Fruit fly (Drosophila melanogaster) whole organism, prepupa: ENCODE results near the gene CG42525.
A peak's percentile ranks its signal among the peaks of the same experiment; 100 is the strongest.

ENCODE experiments used
- CG10631 ChIP-seq: fragments of 200-800 bp; sonication (Bioruptor generic); optimal IDR thresholded peaks from 2 replicates; lab custom pipeline; 2016; ENCODE audit warnings: missing biosample characterization, missing genetic modification characterization
- CG11294 ChIP-seq: fragments of 200-800 bp; sonication (Bioruptor generic); IDR thresholded peaks from 2 replicates; pipeline ENCODE4 v1.3.6; 2022; ENCODE audit warnings: missing biosample characterization, missing genetic modification characterization
- CG15336 ChIP-seq: fragments of 200-800 bp; sonication (Bioruptor generic); IDR thresholded peaks from 2 replicates; pipeline ENCODE4 v1.3.6; 2022; ENCODE audit warnings: missing biosample characterization, missing genetic modification characterization
- CG1621 ChIP-seq: fragments of 200-800 bp; sonication (Bioruptor generic); optimal IDR thresholded peaks from 3 replicates; lab custom pipeline; 2018; ENCODE audit warnings: missing biosample characterization, mild to moderate bottlenecking, missing genetic modification characterization
- CG31627 ChIP-seq: fragments of 200-800 bp; sonication (Bioruptor generic); optimal IDR thresholded peaks from 3 replicates; lab custom pipeline; 2016; ENCODE audit warnings: missing biosample characterization, missing genetic modification characterization
- CG34406 ChIP-seq: fragments of 200-800 bp; sonication (Bioruptor generic); optimal IDR thresholded peaks from 3 replicates; lab custom pipeline; 2016; ENCODE audit warnings: missing biosample characterization, missing genetic modification characterization
- CG3919 ChIP-seq: fragments of 200-800 bp; sonication (Bioruptor generic); optimal IDR thresholded peaks from 3 replicates; lab custom pipeline; 2016; ENCODE audit warnings: missing biosample characterization, missing genetic modification characterization
- CG6163 ChIP-seq: fragments of 200-800 bp; sonication (Bioruptor generic); IDR thresholded peaks from 3 replicates; pipeline ENCODE4 v1.3.6; 2022; ENCODE audit warnings: missing biosample characterization, missing genetic modification characterization
- CG6276 ChIP-seq: fragments of 200-800 bp; sonication (Bioruptor generic); optimal IDR thresholded peaks from 2 replicates; lab custom pipeline; 2017; ENCODE audit warnings: missing biosample characterization, mild to moderate bottlenecking, missing genetic modification characterization
- CG6792 ChIP-seq: fragments of 200-800 bp; sonication (Bioruptor generic); optimal IDR thresholded peaks from 3 replicates; lab custom pipeline; 2016; ENCODE audit warnings: missing biosample characterization, missing genetic modification characterization
- CG6808 ChIP-seq: fragments of 200-800 bp; sonication (Bioruptor generic); optimal IDR thresholded peaks from 3 replicates; lab custom pipeline; 2017; ENCODE audit warnings: missing biosample characterization, missing genetic modification characterization, mild to moderate bottlenecking, moderate library complexity, missing genetic modification reagents
- CG6854 ChIP-seq: fragments of 200-800 bp; sonication (Bioruptor generic); optimal IDR thresholded peaks from 2 replicates; lab custom pipeline; 2017; ENCODE audit warnings: missing biosample characterization, mild to moderate bottlenecking, missing genetic modification characterization
- CG7368 ChIP-seq: fragments of 200-800 bp; sonication (Bioruptor generic); optimal IDR thresholded peaks from 3 replicates; lab custom pipeline; 2016; ENCODE audit warnings: missing biosample characterization, missing genetic modification characterization
- CG8632 ChIP-seq: fragments of 200-800 bp; sonication (Bioruptor generic); optimal IDR thresholded peaks from 3 replicates; lab custom pipeline; 2016; ENCODE audit warnings: missing biosample characterization, missing genetic modification characterization
- Eip75B ChIP-seq: fragments of 200-800 bp; sonication (Bioruptor generic); optimal IDR thresholded peaks from 3 replicates; lab custom pipeline; 2016; ENCODE audit warnings: missing biosample characterization, missing genetic modification characterization
- Eip78C ChIP-seq: fragments of 200-800 bp; sonication (Bioruptor generic); peaks from one replicate; lab custom pipeline; 2016; ENCODE audit warnings: missing biosample characterization, missing genetic modification characterization
- Ets96B ChIP-seq: fragments of 200-800 bp; optimal IDR thresholded peaks from 2 replicates; lab custom pipeline; 2019; ENCODE audit warnings: missing biosample characterization, mild to moderate bottlenecking, missing genetic modification characterization, moderate library complexity
- Gug ChIP-seq: fragments of 200-800 bp; sonication (Bioruptor generic); IDR thresholded peaks from 2 replicates; pipeline ENCODE4 v1.3.6; 2022; ENCODE audit warnings: missing biosample characterization, missing genetic modification characterization
- Hr38 ChIP-seq: sonication (Bioruptor generic); optimal IDR thresholded peaks from 2 replicates; lab custom pipeline; 2016; ENCODE audit warnings: missing biosample characterization, missing genetic modification characterization
- Lpt ChIP-seq: fragments of 200-800 bp; sonication (Bioruptor generic); optimal IDR thresholded peaks from 3 replicates; lab custom pipeline; 2016; ENCODE audit warnings: missing biosample characterization, missing genetic modification characterization
- Met ChIP-seq: fragments of 200-800 bp; sonication (Bioruptor generic); optimal IDR thresholded peaks from 3 replicates; lab custom pipeline; 2016; ENCODE audit warnings: missing biosample characterization, missing genetic modification characterization
- OdsH ChIP-seq: fragments of 200-800 bp; sonication (Bioruptor generic); optimal IDR thresholded peaks from 3 replicates; lab custom pipeline; 2016; ENCODE audit warnings: missing biosample characterization, missing genetic modification characterization
- Smox ChIP-seq: fragments of 200-800 bp; sonication (Bioruptor generic); optimal IDR thresholded peaks from 3 replicates; lab custom pipeline; 2016; ENCODE audit warnings: missing biosample characterization, missing genetic modification characterization
- Sox15 ChIP-seq: fragments of 200-800 bp; sonication (Bioruptor generic); optimal IDR thresholded peaks from 3 replicates; lab custom pipeline; 2016; ENCODE audit warnings: missing biosample characterization, missing genetic modification characterization
- dsx ChIP-seq: fragments of 200-800 bp; optimal IDR thresholded peaks from 3 replicates; lab custom pipeline; 2019; ENCODE audit warnings: missing biosample characterization, mild to moderate bottlenecking, missing genetic modification characterization, moderate library complexity; ENCODE audit not compliant: poor library complexity, severe bottlenecking
- esn ChIP-seq: fragments of 200-800 bp; sonication (Bioruptor generic); optimal IDR thresholded peaks from 2 replicates; lab custom pipeline; 2016; ENCODE audit warnings: missing biosample characterization, mild to moderate bottlenecking, missing genetic modification characterization, moderate library complexity
- fd59A ChIP-seq: fragments of 200-800 bp; sonication (Bioruptor generic); optimal IDR thresholded peaks from 2 replicates; lab custom pipeline; 2017; ENCODE audit warnings: missing biosample characterization, mild to moderate bottlenecking, missing genetic modification characterization, missing genetic modification reagents
- fd85E ChIP-seq: fragments of 200-800 bp; sonication (Bioruptor generic); optimal IDR thresholded peaks from 3 replicates; lab custom pipeline; 2016; ENCODE audit warnings: missing biosample characterization, missing genetic modification characterization
- fkh ChIP-seq: fragments of 200-800 bp; sonication (Bioruptor generic); optimal IDR thresholded peaks from 3 replicates; lab custom pipeline; 2017; ENCODE audit warnings: missing biosample characterization, mild to moderate bottlenecking, missing genetic modification characterization, moderate library complexity
- net ChIP-seq: fragments of 200-800 bp; sonication (Bioruptor generic); optimal IDR thresholded peaks from 3 replicates; lab custom pipeline; 2016; ENCODE audit warnings: missing biosample characterization, missing genetic modification characterization
- salr ChIP-seq, 2 experiments: fragments of 200-800 bp; sonication (Bioruptor generic); optimal IDR thresholded peaks; 3 replicates each; lab custom pipeline; 2016 to 2018; ENCODE audit warnings: missing biosample characterization in 2 of 2, missing genetic modification characterization in 2 of 2, mild to moderate bottlenecking in 1 of 2
- spab ChIP-seq: fragments of 200-800 bp; sonication (Bioruptor generic); optimal IDR thresholded peaks from 2 replicates; lab custom pipeline; 2017; ENCODE audit warnings: missing biosample characterization, mild to moderate bottlenecking, missing genetic modification characterization, missing genetic modification reagents
- ss ChIP-seq, 2 experiments: fragments of 200-800 bp; sonication (Bioruptor generic); optimal IDR thresholded peaks; 2 replicates in 1 of 2; 3 replicates in 1 of 2; lab custom pipeline; 2017 to 2018; ENCODE audit warnings: mild to moderate bottlenecking in 2 of 2, missing biosample characterization in 2 of 2, missing genetic modification characterization in 2 of 2, moderate library complexity in 1 of 2
- svp ChIP-seq: fragments of 200-800 bp; sonication (Bioruptor generic); peaks from one replicate; lab custom pipeline; 2016; ENCODE audit warnings: missing biosample characterization, missing genetic modification characterization
- vri ChIP-seq: fragments of 200-800 bp; sonication (Bioruptor generic); optimal IDR thresholded peaks from 3 replicates; lab custom pipeline; 2016; ENCODE audit warnings: missing biosample characterization, mild to moderate bottlenecking, missing genetic modification characterization

CG42525 gene

DNA sequence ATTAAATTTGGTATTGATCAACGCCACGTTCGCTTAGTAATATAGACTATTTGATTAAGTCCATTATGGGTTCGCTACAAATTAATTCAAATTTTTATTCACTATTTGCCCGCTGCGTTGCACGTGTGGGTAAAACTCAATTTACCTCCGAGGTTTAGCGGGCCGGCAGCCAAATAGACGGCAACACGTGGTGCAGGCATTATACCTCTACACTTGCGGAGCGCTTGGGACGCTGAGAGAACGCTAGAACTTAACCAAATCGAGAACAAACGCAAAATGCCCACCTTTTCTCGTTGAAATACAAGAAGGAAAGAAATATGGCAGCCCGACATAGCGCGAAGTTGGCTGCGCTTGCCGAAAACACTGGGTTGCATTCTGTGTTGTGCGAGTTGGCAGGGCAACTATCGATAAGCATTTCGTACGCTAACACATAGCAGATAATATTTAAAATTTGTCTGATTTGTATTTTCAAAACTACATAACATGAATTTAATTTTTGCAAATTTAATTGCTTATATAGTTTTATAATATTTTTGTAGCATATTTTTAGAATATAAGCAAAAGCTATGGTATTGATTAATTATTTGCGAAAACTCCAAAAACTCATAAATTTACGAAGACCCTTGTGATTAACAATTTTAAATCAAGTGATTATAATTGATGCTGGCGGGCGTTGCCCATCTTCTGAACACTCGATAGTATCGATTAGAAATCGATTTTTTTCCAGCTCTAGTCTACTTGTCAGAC is 33.3 kb upstream of the CG42525 start, which contains the start of the genes RpL28 and eIF1 (continued):
- peak; percentile 79 for TF ChIP-seq CG6792 (GFP tag; lab: Kevin White, UChicago)
- no peak for TF ChIP-seq Smox
- no peak for TF ChIP-seq CG1621 (tag; lab: Kevin White, UChicago)
- TF ChIP-seq fkh (GFP tag; lab: Kevin White, UChicago), result peak; percentile 34
- no peak for TF ChIP-seq CG15336 (GFP tag; lab: Robert Waterston, UW)
- TF ChIP-seq ss (GFP tag; optimal IDR thresholded peaks at IDR 0.05; lab: Kevin White, UChicago), result peak; percentile 29 to 89
- peak; percentile 31 for TF ChIP-seq fd85E (GFP tag; lab: Kevin White, UChicago)
- TF ChIP-seq CG6808 (GFP tag; lab: Kevin White, UChicago), result no peak
- TF ChIP-seq Lpt (GFP tag; lab: Kevin White, UChicago), result no peak
- TF ChIP-seq Met (GFP tag; lab: Kevin White, UChicago), result peak; percentile 69
- TF ChIP-seq Eip78C (GFP tag; lab: Kevin White, UChicago), result peak; percentile 96
- TF ChIP-seq CG34406 (GFP tag; lab: Kevin White, UChicago), result peak; percentile 83
- TF ChIP-seq CG11294, result peak; percentile 32
- no peak for TF ChIP-seq Hr38 (GFP tag; lab: Kevin White, UChicago)
- peak; percentile 68 for TF ChIP-seq Sox15 (GFP tag; lab: Kevin White, UChicago)
- peak; percentile 68 for TF ChIP-seq fd59A (GFP tag; lab: Kevin White, UChicago)
- no peak for TF ChIP-seq OdsH (GFP tag; lab: Kevin White, UChicago)
- peak; percentile 89 for TF ChIP-seq CG6163
- peak; percentile 93 for TF ChIP-seq CG6854 (GFP tag; lab: Kevin White, UChicago)
- TF ChIP-seq vri, result no peak
- peak; percentile 77 for TF ChIP-seq CG10631 (GFP tag; lab: Kevin White, UChicago)
- peak; percentile 5 for TF ChIP-seq dsx (GFP tag; lab: Kevin White, UChicago)
- no peak for TF ChIP-seq spab (GFP tag; lab: Kevin White, UChicago)
- peak; percentile 68 for TF ChIP-seq Eip75B (GFP tag; lab: Kevin White, UChicago)
- peak; percentile 78 for TF ChIP-seq CG8632 (GFP tag; lab: Kevin White, UChicago)
- peak; percentile 38 for TF ChIP-seq Ets96B (tag; lab: Kevin White, UChicago)
- TF ChIP-seq svp, result no peak
- no peak for TF ChIP-seq CG7368 (GFP tag; lab: Kevin White, UChicago)

DNA sequence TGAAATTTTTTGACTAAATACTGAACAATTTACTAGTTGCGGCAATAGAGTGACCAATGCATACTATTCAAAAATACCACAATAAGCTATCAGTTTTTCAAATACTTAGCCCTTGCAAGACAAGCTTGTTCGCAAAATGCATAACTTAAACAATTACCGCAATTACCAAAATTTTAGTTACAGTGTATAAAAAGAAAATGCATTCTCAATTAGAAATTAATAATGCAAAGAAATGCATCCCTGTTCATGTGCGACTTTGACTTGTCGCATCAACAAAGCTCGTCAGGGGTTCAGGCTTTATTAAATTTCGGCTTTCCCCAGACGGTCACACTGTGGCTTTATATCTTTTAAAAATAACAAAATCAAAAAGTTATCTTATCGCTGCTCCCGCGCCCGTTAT is 29.3 kb upstream of the CG42525 start, which contains the start of the genes hob and nSMase:
Gene hob (minus strand): TSS at position 62 of the 400 bp plus-strand sequence.
Gene nSMase (plus strand): TSS at position 298 of the 400 bp plus-strand sequence.
- TF ChIP-seq CG3919, result no peak
- no peak for TF ChIP-seq Smox
- no peak for TF ChIP-seq CG31627 (GFP tag; lab: Kevin White, UChicago)
- TF ChIP-seq svp, result peak; percentile 80
- no peak for TF ChIP-seq CG10631 (GFP tag; lab: Kevin White, UChicago)

DNA sequence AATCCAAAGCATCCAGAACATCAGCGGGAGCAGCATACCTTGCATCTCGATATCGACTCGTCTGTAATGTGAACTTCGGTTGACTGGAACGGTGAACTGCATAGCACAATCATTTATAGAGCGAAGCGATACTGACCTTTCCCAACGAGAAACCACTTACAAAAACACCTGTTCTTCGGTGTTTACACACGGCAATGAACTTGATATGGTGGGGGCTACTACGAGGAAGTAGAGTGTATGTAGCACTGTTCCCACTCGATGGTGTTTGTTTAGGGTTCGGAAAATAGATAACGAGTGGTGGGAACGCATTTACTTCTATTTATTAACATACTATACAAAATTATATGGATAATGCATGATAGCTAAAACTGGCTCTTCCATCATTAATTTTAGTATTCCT is 19.3 kb upstream of the CG42525 start, which contains the start of the genes CG32269 and CG32270:
Gene CG32269 (minus strand): TSS at position 91 of the 400 bp plus-strand sequence.
Gene CG32270 (minus strand): TSS at position 91 of the 400 bp plus-strand sequence.
- TF ChIP-seq ss (GFP tag; optimal IDR thresholded peaks at IDR 0.05; lab: Kevin White, UChicago) (no peak), net (GFP tag; lab: Kevin White, UChicago) (no peak), Hr38 (GFP tag; lab: Kevin White, UChicago) (no peak), salr (GFP tag; optimal IDR thresholded peaks at IDR 0.05; lab: Kevin White, UChicago) (no peak), CG6808 (GFP tag; lab: Kevin White, UChicago) (no peak), Gug (no peak), esn (GFP tag; lab: Kevin White, UChicago) (no peak), CG7368 (GFP tag; lab: Kevin White, UChicago) (no peak), Met (GFP tag; lab: Kevin White, UChicago) (no peak), Eip75B (GFP tag; lab: Kevin White, UChicago) (no peak), CG6276 (GFP tag; lab: Kevin White, UChicago) (no peak), spab (GFP tag; lab: Kevin White, UChicago) (no peak), fd85E (GFP tag; lab: Kevin White, UChicago) (no peak), svp (no peak)
